Worm (Caenorhabditis elegans) whole organism, L4/young adult: Measurements from ENCODE around the gene nhr-11.

Source experiments
- W03F9.2 ChIP-seq: fragments of 150-350 bp; optimal IDR thresholded peaks from 2 replicates; lab custom pipeline; 2014; ENCODE audit warnings: missing biosample characterization, missing genetic modification characterization
- dao-5 ChIP-seq: sonication (generic microtip); optimal IDR thresholded peaks from 2 replicates; lab custom pipeline; 2016; ENCODE audit warnings: missing genotype, missing genetic modification characterization, moderate library complexity, missing compliant biosample characterization
- him-1 ChIP-seq: sonication (generic microtip); optimal IDR thresholded peaks from 2 replicates; lab custom pipeline; 2016; ENCODE audit warnings: missing genotype, missing genetic modification reagents, missing genetic modification characterization, missing compliant biosample characterization

ce11 chrIV:9121545-9121944 lies 51.7 kb downstream of the nhr-11 start:
- TF ChIP-seq dao-5 (tag; lab: Kevin White, UChicago): no peak
- TF ChIP-seq him-1: no peak
- TF ChIP-seq W03F9.2 (tag; lab: Kevin White, UChicago): no peak
